Fruit fly (Drosophila melanogaster): ENCODE measurements around the gene CG15548.
A peak's percentile ranks its signal among the peaks of the same experiment; 100 is the strongest.

Gene CG15548

dm6 chr3R:30959400-30959799 lies at the start of gene CG15548:
CG15548 (plus strand) TSS chr3R:30959700.
- TF ChIP-seq woc (GFP tag; optimal IDR thresholded peaks at IDR 0.05) (no peak), Dfd (GFP tag; optimal IDR thresholded peaks at IDR 0.05) (no peak), HLH106 (tag; optimal IDR thresholded peaks at IDR 0.05) (no peak), rgr (GFP tag; optimal IDR thresholded peaks at IDR 0.05) (no peak), ey (GFP tag; optimal IDR thresholded peaks at IDR 0.05) (no peak), h (GFP tag; optimal IDR thresholded peaks at IDR 0.05) (no peak), Hnf4 (GFP tag; optimal IDR thresholded peaks at IDR 0.05) (no peak), brk (GFP tag; optimal IDR thresholded peaks at IDR 0.05) (no peak), fru (GFP tag; optimal IDR thresholded peaks at IDR 0.05) (no peak), Sp1 (GFP tag; optimal IDR thresholded peaks at IDR 0.05) (no peak), br (GFP tag; optimal IDR thresholded peaks at IDR 0.05) (no peak), lola (GFP tag; optimal IDR thresholded peaks at IDR 0.05) (no peak), usp (GFP tag; optimal IDR thresholded peaks at IDR 0.05) (no peak), pan (optimal IDR thresholded peaks at IDR 0.05) (no peak), CG32264 (GFP tag; optimal IDR thresholded peaks at IDR 0.05) (no peak), Dif (GFP tag; optimal IDR thresholded peaks at IDR 0.05; ENCODE audit: partially characterized antibody) (no peak), OdsH (GFP tag; optimal IDR thresholded peaks at IDR 0.05) (no peak), psq (GFP tag; optimal IDR thresholded peaks at IDR 0.05) (no peak), Hr78 (GFP tag; optimal IDR thresholded peaks at IDR 0.05) (no peak)

DNA sequence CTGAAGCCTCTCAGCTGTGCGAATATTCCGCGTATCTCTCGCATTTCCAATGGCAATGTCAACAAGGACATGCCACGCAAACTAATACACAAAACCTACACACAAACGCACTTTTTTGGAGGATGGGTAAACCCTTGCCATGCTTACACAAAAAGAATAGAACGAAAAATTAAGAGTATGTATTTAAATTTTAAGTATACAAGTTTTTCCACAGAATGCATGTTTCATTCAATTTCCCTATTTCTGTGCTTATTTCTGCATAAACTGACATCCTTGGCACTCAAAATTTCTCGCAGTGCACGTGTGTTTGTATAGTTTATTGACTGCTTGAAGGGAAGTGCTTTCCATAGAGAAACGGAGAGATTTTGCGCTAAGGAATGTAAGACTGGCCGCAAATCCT lies 49.7 kb upstream of the CG15548 start:
- no peak for TF ChIP-seq sage (GFP tag; optimal IDR thresholded peaks at IDR 0.05)
- no peak for TF ChIP-seq dmrt93B (GFP tag; optimal IDR thresholded peaks at IDR 0.05)
- TF ChIP-seq Jra (GFP tag; optimal IDR thresholded peaks at IDR 0.05): no peak
- TF ChIP-seq Rel (GFP tag; optimal IDR thresholded peaks at IDR 0.05): no peak
- no peak for TF ChIP-seq Rel (tag; optimal IDR thresholded peaks at IDR 0.05)
- no peak for TF ChIP-seq Hr83 (GFP tag; optimal IDR thresholded peaks at IDR 0.05; ENCODE audit: poor library complexity, severe bottlenecking)
- no peak for TF ChIP-seq tai (GFP tag; optimal IDR thresholded peaks at IDR 0.05)
- TF ChIP-seq GATAd (GFP tag; optimal IDR thresholded peaks at IDR 0.05): no peak
- TF ChIP-seq lola (GFP tag; optimal IDR thresholded peaks at IDR 0.05): no peak
- no peak for TF ChIP-seq br (GFP tag; optimal IDR thresholded peaks at IDR 0.05)
- TF ChIP-seq CG9705 (GFP tag; optimal IDR thresholded peaks at IDR 0.05): no peak
- TF ChIP-seq dl (GFP tag; optimal IDR thresholded peaks at IDR 0.05; ENCODE audit: insufficient read depth in 1 of 2, partially characterized antibody in 2 of 2): no peak
- TF ChIP-seq N (GFP tag; optimal IDR thresholded peaks at IDR 0.05): no peak
- no peak for TF ChIP-seq fru (GFP tag; optimal IDR thresholded peaks at IDR 0.05)
- no peak for TF ChIP-seq HLH106 (tag; optimal IDR thresholded peaks at IDR 0.05)
- TF ChIP-seq brk (GFP tag; optimal IDR thresholded peaks at IDR 0.05): no peak
- no peak for TF ChIP-seq jim (GFP tag; optimal IDR thresholded peaks at IDR 0.05)

DNA sequence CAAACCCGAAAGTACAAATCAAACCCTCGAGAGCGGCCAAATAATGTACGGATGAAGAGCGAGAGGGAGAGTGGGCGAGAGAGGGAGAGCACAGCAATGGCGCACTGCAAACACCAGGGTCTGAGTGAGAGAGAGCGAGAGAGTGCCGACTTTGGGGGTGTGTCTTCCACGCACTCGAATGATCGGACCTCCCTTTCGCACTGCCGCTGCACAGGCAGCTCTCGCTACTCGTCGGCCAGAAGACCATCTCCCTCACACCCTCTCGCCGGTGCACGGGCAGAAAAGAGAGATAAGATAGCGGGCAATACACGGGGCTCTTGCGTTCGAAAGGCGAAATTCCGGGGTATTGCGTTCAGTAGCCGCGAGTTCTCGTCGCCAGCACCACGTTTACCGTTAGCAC lies 47.1 kb upstream of the CG15548 start, which contains the start of gene Ptx1:
TSS of gene Ptx1 (plus strand) at position 353 of the 400 bp plus-strand sequence.
- TF ChIP-seq dl (GFP tag; optimal IDR thresholded peaks at IDR 0.05; ENCODE audit: insufficient read depth in 1 of 2, partially characterized antibody in 2 of 2) (peak; percentile 37 to 53), Hr83 (GFP tag; optimal IDR thresholded peaks at IDR 0.05; ENCODE audit: poor library complexity, severe bottlenecking) (peak; percentile 43), ey (GFP tag; optimal IDR thresholded peaks at IDR 0.05) (no peak), psq (GFP tag; optimal IDR thresholded peaks at IDR 0.05) (no peak), rgr (GFP tag; optimal IDR thresholded peaks at IDR 0.05) (peak; percentile 37), usp (GFP tag; optimal IDR thresholded peaks at IDR 0.05) (no peak), h (GFP tag; optimal IDR thresholded peaks at IDR 0.05) (peak; percentile 37), Dif (GFP tag; optimal IDR thresholded peaks at IDR 0.05; ENCODE audit: partially characterized antibody) (peak; percentile 43)

DNA sequence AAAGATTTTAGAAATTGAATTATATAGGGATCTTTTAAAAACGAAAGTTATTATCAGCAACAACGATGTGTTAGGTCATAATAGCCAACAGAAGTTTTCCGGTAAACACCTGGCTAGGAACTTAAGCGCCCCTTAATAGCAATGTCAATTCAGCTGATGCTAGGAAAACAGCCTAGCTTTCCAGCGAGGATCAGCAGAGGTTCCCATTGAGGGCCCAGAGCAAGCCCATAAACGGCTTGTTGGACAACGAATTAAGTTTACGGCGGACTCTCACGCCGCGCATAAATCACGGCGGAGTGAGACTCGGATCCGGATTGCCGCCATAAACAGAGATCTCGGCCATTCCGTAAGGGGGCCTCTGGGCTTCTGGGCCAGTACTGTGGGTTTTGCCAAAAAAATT lies 45.8 kb upstream of the CG15548 start:
- TF ChIP-seq OdsH (GFP tag; optimal IDR thresholded peaks at IDR 0.05) (peak; percentile 7), Sp1 (GFP tag; optimal IDR thresholded peaks at IDR 0.05) (peak; percentile 5), dmrt93B (GFP tag; optimal IDR thresholded peaks at IDR 0.05) (no peak), h (GFP tag; optimal IDR thresholded peaks at IDR 0.05) (peak; percentile 3)

DNA sequence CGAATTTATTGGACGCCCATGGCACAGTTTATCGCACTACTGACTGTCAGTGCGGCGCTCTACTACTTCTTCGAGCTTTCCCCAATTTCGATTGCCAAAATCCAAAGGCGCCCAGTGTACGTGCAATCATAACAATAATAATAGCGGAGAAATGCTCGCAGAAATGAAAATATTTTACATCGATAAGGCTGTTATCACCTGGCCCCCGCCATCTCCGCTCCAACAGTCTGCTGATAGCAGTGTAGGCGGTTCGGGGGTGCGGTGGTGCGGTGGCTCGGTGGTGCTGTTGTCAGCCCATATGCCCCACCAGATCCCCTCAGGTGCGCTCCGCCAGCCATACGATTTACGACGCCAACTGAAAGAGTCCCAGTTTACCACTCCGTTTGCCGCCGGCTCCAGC lies 44.3 kb upstream of the CG15548 start:
- TF ChIP-seq OdsH (GFP tag; optimal IDR thresholded peaks at IDR 0.05): no peak
- TF ChIP-seq dl (GFP tag; optimal IDR thresholded peaks at IDR 0.05; ENCODE audit: insufficient read depth in 1 of 2, partially characterized antibody in 2 of 2): no peak
- no peak for TF ChIP-seq Dif (GFP tag; optimal IDR thresholded peaks at IDR 0.05; ENCODE audit: partially characterized antibody)
- no peak for TF ChIP-seq CG32264 (GFP tag; optimal IDR thresholded peaks at IDR 0.05)
- TF ChIP-seq CG9705 (GFP tag; optimal IDR thresholded peaks at IDR 0.05): no peak
- TF ChIP-seq Myc (optimal IDR thresholded peaks at IDR 0.05): no peak
- TF ChIP-seq Rel (GFP tag; optimal IDR thresholded peaks at IDR 0.05): no peak
- no peak for TF ChIP-seq Rel (tag; optimal IDR thresholded peaks at IDR 0.05)
- no peak for TF ChIP-seq Abd-B (GFP tag; optimal IDR thresholded peaks at IDR 0.05)
- no peak for TF ChIP-seq tai (GFP tag; optimal IDR thresholded peaks at IDR 0.05)
- no peak for TF ChIP-seq foxo (GFP tag; optimal IDR thresholded peaks at IDR 0.05)
- TF ChIP-seq Hr78 (GFP tag; optimal IDR thresholded peaks at IDR 0.05): no peak
- no peak for TF ChIP-seq br (GFP tag; optimal IDR thresholded peaks at IDR 0.05)
- no peak for TF ChIP-seq sage (GFP tag; optimal IDR thresholded peaks at IDR 0.05)

Data from whole organism, wandering third instar larva.